Fruit fly (Drosophila melanogaster): ENCODE data around the gene RhoGEF64C.
A peak's percentile ranks its signal among the peaks of the same experiment; 100 is the strongest.

RhoGEF64C gene

DNA sequence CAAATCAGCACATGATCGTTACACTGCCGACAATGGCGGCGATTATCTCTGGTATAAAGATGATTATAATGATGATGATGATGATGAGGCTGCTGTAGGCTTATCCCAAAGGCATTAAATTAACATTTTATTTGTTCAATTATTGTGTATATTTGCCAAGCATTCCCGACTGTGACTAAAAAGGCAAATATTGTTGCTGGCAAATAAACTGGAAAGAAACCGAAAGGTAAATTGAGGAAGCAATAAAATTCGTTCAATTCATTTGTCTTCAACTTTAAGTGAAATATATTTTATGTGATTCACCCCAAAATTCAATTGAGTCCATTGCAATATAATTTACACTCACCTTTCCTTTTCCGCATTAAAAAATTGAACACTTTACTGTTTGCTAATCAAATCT, 55.5 kb downstream of the RhoGEF64C start (continued):
- TF ChIP-seq CG12769 (tag; optimal IDR thresholded peaks at IDR 0.05) = no peak
- TF ChIP-seq da (GFP tag; optimal IDR thresholded peaks at IDR 0.05) = no peak
- no peak for TF ChIP-seq CG5245 (GFP tag; optimal IDR thresholded peaks at IDR 0.05)
- no peak for TF ChIP-seq Mes4 (GFP tag; optimal IDR thresholded peaks at IDR 0.05)
- no peak for TF ChIP-seq Hr51 (GFP tag; optimal IDR thresholded peaks at IDR 0.05)
- TF ChIP-seq br (optimal IDR thresholded peaks at IDR 0.05) = no peak
- no peak for TF ChIP-seq Aef1 (GFP tag; IDR thresholded peaks at IDR 0.05)
- TF ChIP-seq tap (tag; optimal IDR thresholded peaks at IDR 0.05) = peak; percentile 20
- TF ChIP-seq CG32767 (GFP tag; IDR thresholded peaks at IDR 0.05) = no peak
- no peak for TF ChIP-seq CG15011 (GFP tag; optimal IDR thresholded peaks at IDR 0.05)
- no peak for TF ChIP-seq ac (GFP tag; optimal IDR thresholded peaks at IDR 0.05)
- TF ChIP-seq Sox102F (GFP tag; optimal IDR thresholded peaks at IDR 0.05) = peak; percentile 9
- no peak for TF ChIP-seq CG3847 (GFP tag; IDR thresholded peaks at IDR 0.05)
- no peak for TF ChIP-seq nau (GFP tag; optimal IDR thresholded peaks at IDR 0.05)
- no peak for TF ChIP-seq btn (GFP tag; optimal IDR thresholded peaks at IDR 0.05)
- TF ChIP-seq eyg (GFP tag; optimal IDR thresholded peaks at IDR 0.05) = no peak
- TF ChIP-seq dm (GFP tag; optimal IDR thresholded peaks at IDR 0.05) = no peak
- TF ChIP-seq Taf1 (GFP tag; IDR thresholded peaks at IDR 0.05) = no peak
- TF ChIP-seq E2f2 (GFP tag; IDR thresholded peaks at IDR 0.05) = no peak
- TF ChIP-seq Oaz (GFP tag; IDR thresholded peaks at IDR 0.05) = no peak
- no peak for TF ChIP-seq CG10543 (GFP tag; optimal IDR thresholded peaks at IDR 0.05)
- TF ChIP-seq Tbp (GFP tag; optimal IDR thresholded peaks at IDR 0.05) = no peak
- no peak for TF ChIP-seq Ptx1 (GFP tag; IDR thresholded peaks at IDR 0.05)
- no peak for TF ChIP-seq CG14050 (GFP tag; IDR thresholded peaks at IDR 0.05)
- TF ChIP-seq Usf (GFP tag; optimal IDR thresholded peaks at IDR 0.05) = no peak
- no peak for TF ChIP-seq nmo (GFP tag; optimal IDR thresholded peaks at IDR 0.05)
- no peak for TF ChIP-seq MBD-R2 (GFP tag; IDR thresholded peaks at IDR 0.05)
- no peak for TF ChIP-seq CG42726 (GFP tag; IDR thresholded peaks at IDR 0.05; ENCODE audit: partially characterized antibody)
- TF ChIP-seq kni (GFP tag; optimal IDR thresholded peaks at IDR 0.05) = no peak
- no peak for TF ChIP-seq Elba2 (GFP tag; optimal IDR thresholded peaks at IDR 0.05)
- TF ChIP-seq CG6272 (GFP tag; IDR thresholded peaks at IDR 0.05) = no peak
- peak in 1 of 2 experiments; percentile 16 for TF ChIP-seq bsh (GFP tag; optimal IDR thresholded peaks at IDR 0.05)
- TF ChIP-seq Dfd (GFP tag; optimal IDR thresholded peaks at IDR 0.05) = no peak
- TF ChIP-seq ham (GFP tag; IDR thresholded peaks at IDR 0.05) = no peak
- TF ChIP-seq CG2678 (tag; optimal IDR thresholded peaks at IDR 0.05) = peak; percentile 16
- TF ChIP-seq Eip74EF (GFP tag; optimal IDR thresholded peaks at IDR 0.05) = peak in 1 of 2 experiments; percentile 70
- TF ChIP-seq gfzf (GFP tag; optimal IDR thresholded peaks at IDR 0.05) = no peak
- no peak for TF ChIP-seq CG15514 (GFP tag; optimal IDR thresholded peaks at IDR 0.05)
- TF ChIP-seq Neu2 (GFP tag; optimal IDR thresholded peaks at IDR 0.05; ENCODE audit: borderline replicate concordance) = no peak
- no peak for TF ChIP-seq bcd (GFP tag; optimal IDR thresholded peaks at IDR 0.05)
- TF ChIP-seq Blimp-1 (GFP tag; optimal IDR thresholded peaks at IDR 0.05) = no peak
- TF ChIP-seq CG7372 (GFP tag; IDR thresholded peaks at IDR 0.05) = no peak
- no peak for TF ChIP-seq CG13123 (GFP tag; optimal IDR thresholded peaks at IDR 0.05)
- TF ChIP-seq Dll (GFP tag; IDR thresholded peaks at IDR 0.05; ENCODE audit: partially characterized antibody) = no peak
- no peak for TF ChIP-seq CG17361 (GFP tag; IDR thresholded peaks at IDR 0.05)
- TF ChIP-seq CG3838 (GFP tag; optimal IDR thresholded peaks at IDR 0.05) = no peak
- no peak for TF ChIP-seq Bteb2 (GFP tag; optimal IDR thresholded peaks at IDR 0.05)
- no peak for TF ChIP-seq sima (GFP tag; optimal IDR thresholded peaks at IDR 0.05)
- TF ChIP-seq kah (GFP tag; optimal IDR thresholded peaks at IDR 0.05) = no peak
- TF ChIP-seq lab (GFP tag; optimal IDR thresholded peaks at IDR 0.05) = no peak
- no peak for TF ChIP-seq Xrp1 (GFP tag; IDR thresholded peaks at IDR 0.05)
- TF ChIP-seq ewg (GFP tag; optimal IDR thresholded peaks at IDR 0.05) = no peak
